Worm (Caenorhabditis elegans) whole organism, L4/young adult: ENCODE data around the gene C50E10.1.

ENCODE experiments used
- dao-5 ChIP-seq: sonication (generic microtip); optimal IDR thresholded peaks from 2 replicates; lab custom pipeline; 2016; ENCODE audit warnings: missing genotype, missing genetic modification characterization, moderate library complexity, missing compliant biosample characterization
- him-1 ChIP-seq: sonication (generic microtip); optimal IDR thresholded peaks from 2 replicates; lab custom pipeline; 2016; ENCODE audit warnings: missing genotype, missing genetic modification reagents, missing genetic modification characterization, missing compliant biosample characterization

DNA sequence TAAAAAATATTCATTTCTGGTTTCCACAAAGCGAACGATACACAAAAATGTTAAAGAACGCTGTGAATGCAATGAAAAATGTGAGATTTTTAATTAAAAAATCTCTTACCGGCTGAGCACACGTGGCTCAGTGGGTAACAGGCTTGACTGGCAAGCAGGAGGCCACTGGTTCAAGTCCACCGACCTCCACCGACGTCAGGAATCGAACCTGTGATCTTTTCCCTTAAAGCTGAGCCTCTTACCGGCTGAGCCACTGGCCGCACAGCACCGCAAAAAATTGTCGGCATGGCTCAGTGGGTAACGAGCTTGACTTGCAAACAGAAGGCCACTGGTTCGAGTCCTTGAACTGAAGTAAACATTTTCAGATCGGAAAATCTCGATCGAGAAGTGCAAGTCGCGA lies 42.5 kb upstream of the C50E10.1 start, which contains the start of gene C44C11.6:
- TF ChIP-seq dao-5 (no peak), him-1 (tag; lab: Kevin White, UChicago) (no peak)
